Worm (Caenorhabditis elegans): ENCODE results near the gene F27E5.7.

DNA sequence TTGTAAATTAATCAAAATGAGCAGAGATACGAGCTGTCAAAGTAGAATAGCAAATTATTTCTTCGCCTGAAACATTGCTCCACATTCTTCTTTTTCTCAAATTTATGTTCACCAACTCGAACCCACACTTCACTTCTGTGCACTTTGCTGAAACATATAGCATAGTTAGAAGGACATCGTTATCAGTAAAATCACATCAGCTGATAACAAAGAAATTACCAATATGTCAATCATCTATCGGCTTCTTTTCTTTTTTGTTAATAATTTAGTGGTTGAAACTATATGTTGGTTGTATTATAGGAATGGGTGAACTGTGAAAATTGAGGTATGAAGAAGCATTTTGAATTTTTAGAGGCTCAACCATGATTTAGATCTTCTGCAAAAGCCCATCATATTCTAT is 27.3 kb upstream of the F27E5.7 start:
- no peak for TF ChIP-seq dmd-4 (tag; optimal IDR thresholded peaks at IDR 0.05; ENCODE audit: borderline replicate concordance)
- no peak for TF ChIP-seq nhr-11 (tag; optimal IDR thresholded peaks at IDR 0.05)
- TF ChIP-seq hlh-6 (tag; optimal IDR thresholded peaks at IDR 0.05) = no peak
- TF ChIP-seq hlh-13 (GFP tag; optimal IDR thresholded peaks at IDR 0.05) = no peak
- TF ChIP-seq fkh-10 (GFP tag; optimal IDR thresholded peaks at IDR 0.05) = no peak
- no peak for TF ChIP-seq nfya-1 (tag; optimal IDR thresholded peaks at IDR 0.05)
- TF ChIP-seq ref-2 (tag; optimal IDR thresholded peaks at IDR 0.05) = no peak
- TF ChIP-seq ceh-9 (tag; optimal IDR thresholded peaks at IDR 0.05) = no peak
- no peak for TF ChIP-seq pqm-1 (tag; optimal IDR thresholded peaks at IDR 0.05)
- TF ChIP-seq pros-1 (tag; optimal IDR thresholded peaks at IDR 0.05) = no peak
- no peak for TF ChIP-seq dve-1 (tag; optimal IDR thresholded peaks at IDR 0.05)

Data from whole organism, late embryonic.